Worm (Caenorhabditis elegans) whole organism, young adult: ENCODE data around the gene wrt-5.

Experiments used
- B0035.1 ChIP-seq: sonication (generic microtip); optimal IDR thresholded peaks from 2 replicates; lab custom pipeline; 2016; ENCODE audit warnings: missing genetic modification characterization, mild to moderate bottlenecking, missing compliant biosample characterization, missing genotype, missing genetic modification reagents
- F10E7.11 ChIP-seq: sonication (generic microtip); optimal IDR thresholded peaks from 2 replicates; lab custom pipeline; 2017; ENCODE audit warnings: mild to moderate bottlenecking, missing genetic modification characterization, moderate library complexity, missing compliant biosample characterization
- F37B4.10 ChIP-seq: fragments of 200-800 bp; sonication (Bioruptor generic); IDR thresholded peaks from 2 replicates; pipeline ENCODE4 v1.3.6; 2022; ENCODE audit warnings: missing genetic modification characterization, missing compliant biosample characterization
- F39B2.1 ChIP-seq: fragments of 200-800 bp; sonication (Bioruptor generic); IDR thresholded peaks from 2 replicates; pipeline ENCODE4 v1.3.6; 2022; ENCODE audit warnings: missing genetic modification reagents, missing genetic modification characterization, missing compliant biosample characterization
- K12H6.12 ChIP-seq: fragments of 200-800 bp; sonication (Bioruptor generic); optimal IDR thresholded peaks from 2 replicates; lab custom pipeline; 2018; ENCODE audit warnings: mild to moderate bottlenecking, missing genetic modification characterization, missing compliant biosample characterization
- Y53F4B.3 ChIP-seq: fragments of 200-800 bp; sonication (Bioruptor generic); IDR thresholded peaks from 2 replicates; pipeline ENCODE4 v1.3.6; 2022; ENCODE audit warnings: missing genetic modification reagents, missing genetic modification characterization, missing compliant biosample characterization
- Y56A3A.18 ChIP-seq: fragments of 200-800 bp; sonication (Bioruptor generic); IDR thresholded peaks from 2 replicates; pipeline ENCODE4 v1.3.6; 2022; ENCODE audit warnings: missing genetic modification reagents, missing genetic modification characterization, missing compliant biosample characterization
- akir-1 ChIP-seq: fragments of 200-800 bp; sonication (Bioruptor generic); optimal IDR thresholded peaks from 2 replicates; lab custom pipeline; 2018; ENCODE audit warnings: mild to moderate bottlenecking, missing genetic modification characterization, moderate library complexity, missing compliant biosample characterization
- attf-3 ChIP-seq: fragments of 200-800 bp; sonication (Bioruptor generic); conservative IDR thresholded peaks from 2 replicates; pipeline ENCODE4 v1.3.6; 2022; ENCODE audit warnings: missing genetic modification reagents, missing genetic modification characterization, missing compliant biosample characterization
- attf-5 ChIP-seq: fragments of 200-800 bp; sonication (Bioruptor generic); optimal IDR thresholded peaks from 2 replicates; lab custom pipeline; 2018; ENCODE audit warnings: mild to moderate bottlenecking, missing genetic modification characterization, missing compliant biosample characterization
- ceh-27 ChIP-seq: fragments of 200-800 bp; sonication (Bioruptor generic); optimal IDR thresholded peaks from 2 replicates; lab custom pipeline; 2018; ENCODE audit warnings: mild to moderate bottlenecking, missing genetic modification characterization, moderate library complexity, missing compliant biosample characterization
- dpff-1 ChIP-seq: sonication (generic microtip); optimal IDR thresholded peaks from 2 replicates; lab custom pipeline; 2017; ENCODE audit warnings: mild to moderate bottlenecking, missing genetic modification characterization, missing compliant biosample characterization
- dpl-1 ChIP-seq: fragments of 150-350 bp; optimal IDR thresholded peaks from 2 replicates; lab custom pipeline; 2014; ENCODE audit warnings: missing biosample characterization, missing genetic modification reagents, missing genetic modification characterization
- efl-1 ChIP-seq: fragments of 150-350 bp; optimal IDR thresholded peaks from 2 replicates; lab custom pipeline; 2014; ENCODE audit warnings: missing biosample characterization, missing genetic modification reagents, missing genetic modification characterization
- him-1 ChIP-seq: sonication (generic microtip); optimal IDR thresholded peaks from 2 replicates; lab custom pipeline; 2016; ENCODE audit warnings: missing genotype, missing genetic modification reagents, missing genetic modification characterization, missing compliant biosample characterization
- hmg-20 ChIP-seq: fragments of 200-800 bp; sonication (Bioruptor generic); IDR thresholded peaks from 2 replicates; pipeline ENCODE4 v1.3.6; 2022; ENCODE audit warnings: missing genetic modification reagents, missing genetic modification characterization, missing compliant biosample characterization
- hrde-1 ChIP-seq: sonication (generic microtip); optimal IDR thresholded peaks from 2 replicates; lab custom pipeline; 2016; ENCODE audit warnings: missing genetic modification characterization, mild to moderate bottlenecking, missing compliant biosample characterization, moderate library complexity, missing genotype, missing genetic modification reagents, borderline replicate concordance
- hsf-1 ChIP-seq: fragments of 200-800 bp; sonication (Bioruptor generic); IDR thresholded peaks from 2 replicates; pipeline ENCODE4 v1.3.6; 2022; ENCODE audit warnings: missing genetic modification reagents, missing genetic modification characterization, missing compliant biosample characterization
- let-526 ChIP-seq: fragments of 200-800 bp; sonication (Bioruptor generic); IDR thresholded peaks from 2 replicates; pipeline ENCODE4 v1.3.6; 2022; ENCODE audit warnings: missing genetic modification reagents, missing genetic modification characterization, missing compliant biosample characterization
- lin-35 ChIP-seq, 3 experiments: fragments of 150-350 bp in 2 of 3; sonication (generic microtip) in 1 of 3; optimal IDR thresholded peaks; 2 replicates each; lab custom pipeline; 2014 to 2018; ENCODE audit warnings: missing biosample characterization in 3 of 3, missing genetic modification characterization in 3 of 3, missing genetic modification reagents in 3 of 3
- lin-54 ChIP-seq: fragments of 200-800 bp; sonication (Bioruptor generic); optimal IDR thresholded peaks from 2 replicates; lab custom pipeline; 2018; ENCODE audit warnings: mild to moderate bottlenecking, missing genetic modification characterization, missing compliant biosample characterization
- lir-1 ChIP-seq: fragments of 200-800 bp; sonication (Bioruptor generic); conservative IDR thresholded peaks from 2 replicates; pipeline ENCODE4 v1.3.6; 2022; ENCODE audit warnings: missing genetic modification reagents, missing genetic modification characterization, missing compliant biosample characterization
- lsl-1 ChIP-seq: fragments of 200-800 bp; sonication (Bioruptor generic); optimal IDR thresholded peaks from 2 replicates; lab custom pipeline; 2018; ENCODE audit warnings: mild to moderate bottlenecking, missing genetic modification characterization, moderate library complexity, missing compliant biosample characterization
- mcd-1 ChIP-seq: fragments of 200-800 bp; sonication (Bioruptor generic); IDR thresholded peaks from 2 replicates; pipeline ENCODE4 v1.3.6; 2022; ENCODE audit warnings: missing genetic modification reagents, missing genetic modification characterization, missing compliant biosample characterization
- nhr-90 ChIP-seq: sonication (generic microtip); optimal IDR thresholded peaks from 2 replicates; lab custom pipeline; 2016; ENCODE audit warnings: missing genotype, mild to moderate bottlenecking, missing genetic modification characterization, missing compliant biosample characterization
- rpc-1 ChIP-seq, 2 experiments: fragments of 150-350 bp in 1 of 2; sonication (generic microtip) in 1 of 2; optimal IDR thresholded peaks; 2 replicates each; lab custom pipeline; 2014 to 2018; ENCODE audit warnings: missing biosample characterization in 1 of 2, missing genetic modification characterization in 1 of 2, missing genetic modification reagents in 1 of 2, missing genotype in 1 of 2
- sdz-38 ChIP-seq: sonication (generic microtip); optimal IDR thresholded peaks from 2 replicates; lab custom pipeline; 2016; ENCODE audit warnings: missing genotype, missing genetic modification characterization, missing compliant biosample characterization
- unc-130 ChIP-seq: sonication (generic microtip); optimal IDR thresholded peaks from 2 replicates; lab custom pipeline; 2016; ENCODE audit warnings: missing genetic modification reagents, missing genetic modification characterization, missing compliant biosample characterization
- unc-62 ChIP-seq: fragments of 150-350 bp; optimal IDR thresholded peaks from 2 replicates; lab custom pipeline; 2014; ENCODE audit warnings: missing biosample characterization, missing genetic modification reagents, missing genetic modification characterization
- xnd-1 ChIP-seq: sonication (generic microtip); optimal IDR thresholded peaks from 2 replicates; lab custom pipeline; 2016; ENCODE audit warnings: missing genotype, missing genetic modification reagents, missing genetic modification characterization, missing compliant biosample characterization
- zfh-2 ChIP-seq: fragments of 200-800 bp; sonication (Bioruptor generic); conservative IDR thresholded peaks from 2 replicates; pipeline ENCODE4 v1.3.6; 2022; ENCODE audit warnings: missing genetic modification reagents, missing genetic modification characterization, missing compliant biosample characterization
- ztf-18 ChIP-seq: sonication (generic microtip); optimal IDR thresholded peaks from 2 replicates; lab custom pipeline; 2016; ENCODE audit warnings: missing genotype, mild to moderate bottlenecking, missing genetic modification characterization, missing compliant biosample characterization
- ztf-25 ChIP-seq: fragments of 200-800 bp; sonication (Bioruptor generic); IDR thresholded peaks from 2 replicates; pipeline ENCODE4 v1.3.6; 2022; ENCODE audit warnings: missing genetic modification reagents, missing genetic modification characterization, missing compliant biosample characterization
- ztf-28 ChIP-seq: fragments of 200-800 bp; sonication (Bioruptor generic); IDR thresholded peaks from 2 replicates; pipeline ENCODE4 v1.3.6; 2022; ENCODE audit warnings: missing genetic modification reagents, missing genetic modification characterization, missing compliant biosample characterization

Gene wrt-5

DNA sequence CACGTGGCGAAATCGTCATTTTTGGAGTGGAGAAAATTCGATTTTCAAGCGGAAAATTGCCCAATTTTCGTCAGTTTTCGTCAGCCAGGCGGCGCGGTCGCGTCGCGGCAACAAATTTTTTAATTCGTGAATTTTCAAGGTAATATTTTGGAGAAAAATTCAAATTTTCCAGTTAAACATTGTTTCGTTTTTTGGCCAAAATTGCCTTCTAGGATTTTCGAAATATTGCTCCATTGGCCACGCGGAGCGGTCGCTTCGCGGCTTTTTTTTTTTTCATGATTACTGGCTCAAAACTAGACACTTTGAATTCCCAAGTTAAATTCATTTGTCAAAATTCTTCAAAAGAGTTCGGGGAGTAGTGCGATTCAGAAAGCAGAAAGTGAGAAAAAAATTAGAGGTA is 3.8 kb downstream of the wrt-5 start (continued):
- TF ChIP-seq lsl-1 (GFP tag; lab: Kevin White, UChicago) (peak; percentile 33), efl-1 (GFP tag; lab: Kevin White, UChicago) (peak; percentile 27), F37B4.10 (GFP tag; lab: Robert Waterston, UW) (no peak), nhr-90 (tag; lab: Kevin White, UChicago) (peak; percentile 30), sdz-38 (no peak), ztf-25 (GFP tag; lab: Robert Waterston, UW) (peak; percentile 80; the same call in 1 of the 2 replicates), xnd-1 (tag; lab: Kevin White, UChicago) (peak; percentile 35), hmg-20 (0 out of 2 replicates have a peak, but pooled peaks have one; percentile 4), unc-62 (no peak), dpff-1 (tag; lab: Kevin White, UChicago) (no peak), hsf-1 (GFP tag; lab: Robert Waterston, UW) (peak; percentile 74)
- TF ChIP-seq, all 124 proteins: peak for 40

DNA sequence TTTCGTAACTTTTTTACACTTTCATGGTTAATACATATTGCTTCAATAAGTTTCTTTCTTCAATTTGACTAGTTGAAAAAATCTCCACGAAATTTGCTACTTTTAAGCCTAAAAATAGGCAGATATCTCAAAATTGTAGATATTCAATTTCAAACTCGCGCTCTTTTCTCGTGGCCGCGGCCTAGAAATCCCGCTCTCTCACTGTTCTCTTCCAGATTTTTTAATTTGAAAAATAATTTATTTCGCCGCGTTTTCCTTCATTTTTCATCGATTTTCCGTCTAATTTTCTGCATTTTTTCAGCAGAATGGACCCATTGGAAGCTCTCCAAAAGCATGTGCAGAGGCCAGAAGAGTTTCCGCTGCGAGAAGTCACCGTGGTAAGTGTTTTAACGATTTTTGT is 9.2 kb downstream of the wrt-5 start, which contains the start of gene cdc-73:
Gene cdc-73, plus strand, starts transcription at position 302 of the 400 bp plus-strand sequence.
- TF ChIP-seq unc-62 = no peak
- peak in 1 of 3 experiments; percentile 60 for TF ChIP-seq lin-35 (GFP tag; optimal IDR thresholded peaks at IDR 0.05; lab: Kevin White, UChicago)
- peak; percentile 75 for TF ChIP-seq dpl-1
- TF ChIP-seq akir-1 (GFP tag; lab: Kevin White, UChicago) = no peak
- peak; percentile 38; the same call in 1 of the 2 replicates for TF ChIP-seq mcd-1 (GFP tag; lab: Robert Waterston, UW)
- TF ChIP-seq unc-130 = peak; percentile 29
- TF ChIP-seq ztf-28 (GFP tag; lab: Robert Waterston, UW) = peak; percentile 70; the same call in 1 of the 2 replicates
- no peak for TF ChIP-seq rpc-1 (optimal IDR thresholded peaks at IDR 0.05; lab: Kevin White, UChicago)
- no peak for TF ChIP-seq rpc-1 (tag; optimal IDR thresholded peaks at IDR 0.05; lab: Kevin White, UChicago)
- peak; percentile 21 for TF ChIP-seq ztf-18 (tag; lab: Kevin White, UChicago)
- TF ChIP-seq attf-5 = peak; percentile 6
- peak; percentile 91 for TF ChIP-seq lin-54 (GFP tag; lab: Kevin White, UChicago)
- no peak for TF ChIP-seq B0035.1 (tag; lab: Kevin White, UChicago)
- TF ChIP-seq efl-1 (GFP tag; lab: Kevin White, UChicago) = peak; percentile 71

DNA sequence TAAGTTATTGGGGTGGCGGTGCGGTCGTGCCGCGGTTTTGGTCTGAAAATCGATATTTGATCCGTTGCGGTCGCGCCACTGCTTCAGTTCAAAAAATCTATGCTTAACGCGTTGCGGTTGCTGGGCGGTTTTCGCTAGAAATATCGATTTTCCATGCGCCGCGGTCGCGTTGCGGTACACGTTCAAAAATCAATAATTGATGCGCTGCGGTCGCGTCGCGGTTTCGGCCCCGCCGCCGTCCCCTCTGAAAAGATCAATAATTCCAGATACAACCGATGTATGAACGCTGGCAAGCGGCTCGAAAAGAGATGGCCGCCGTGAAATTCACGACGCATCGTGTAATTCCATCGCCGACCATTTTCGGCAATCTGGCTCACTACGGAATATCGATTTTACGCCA is 10.4 kb downstream of the wrt-5 start:
- TF ChIP-seq zfh-2 (GFP tag; lab: Robert Waterston, UW) (peak; percentile 59), unc-62 (no peak)

DNA sequence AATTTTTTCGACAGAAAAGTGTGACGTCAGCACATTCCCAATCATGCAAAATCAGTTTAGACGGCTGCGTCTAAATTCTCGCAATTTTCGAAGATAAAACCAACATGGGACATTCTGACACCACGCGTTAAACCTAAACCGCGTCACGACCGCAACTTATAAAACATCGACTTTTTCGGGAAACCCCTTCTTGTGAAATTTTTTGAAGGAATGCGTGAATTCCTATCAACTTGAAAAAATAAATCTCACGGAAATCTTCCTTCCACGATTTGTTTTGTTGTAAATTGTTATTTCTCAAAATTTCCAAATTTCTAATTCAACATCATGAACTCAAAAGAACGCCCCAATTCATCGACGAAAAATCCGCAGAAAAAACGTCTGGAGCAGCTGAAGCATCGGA is 11.5 kb downstream of the wrt-5 start, which contains the start of gene F35F11.2:
Gene F35F11.2, plus strand, starts transcription at position 301 of the 400 bp plus-strand sequence.
- TF ChIP-seq him-1 (tag; lab: Kevin White, UChicago) (no peak), K12H6.12 (tag; lab: Kevin White, UChicago) (no peak), hrde-1 (tag; lab: Kevin White, UChicago) (no peak), ceh-27 (GFP tag; lab: Kevin White, UChicago) (no peak), F39B2.1 (GFP tag; lab: Robert Waterston, UW) (no peak), unc-130 (no peak), Y56A3A.18 (GFP tag; lab: Robert Waterston, UW) (no peak), attf-3 (GFP tag; lab: Robert Waterston, UW) (no peak), Y53F4B.3 (GFP tag; lab: Robert Waterston, UW) (no peak), F10E7.11 (no peak), let-526 (GFP tag; lab: Robert Waterston, UW) (no peak), lir-1 (no peak)
